Worm (Caenorhabditis elegans): Measurements from ENCODE around the gene ZK355.3.

DNA sequence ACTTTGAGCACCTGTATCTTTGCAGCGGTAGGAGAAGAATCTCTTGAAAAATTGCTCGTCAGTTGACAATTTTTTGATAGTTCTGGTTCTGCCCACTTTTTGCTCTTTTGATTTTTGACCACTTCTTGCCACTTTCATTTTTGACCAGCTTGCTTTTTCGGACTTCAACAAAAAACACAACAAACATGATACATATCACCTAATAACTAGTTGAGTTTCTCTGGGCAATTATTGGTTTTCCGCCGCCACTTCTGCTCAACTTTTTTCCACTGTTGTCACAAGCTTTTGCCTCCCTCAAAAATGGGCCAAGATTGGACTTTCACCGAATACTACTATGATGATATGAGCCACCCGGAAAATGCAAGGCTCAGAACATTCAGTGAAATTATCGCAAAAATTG, 30.9 kb upstream of the ZK355.3 start, which contains the start of gene srw-60:
- TF ChIP-seq him-1 (tag; optimal IDR thresholded peaks at IDR 0.05), result no peak
- no peak for TF ChIP-seq W03F9.2 (tag; optimal IDR thresholded peaks at IDR 0.05)
